Worm (Caenorhabditis elegans) whole organism, young adult: ENCODE data around the gene cutl-18.

Experiments
- B0035.1 ChIP-seq: sonication (generic microtip); optimal IDR thresholded peaks from 2 replicates; lab custom pipeline; 2016; ENCODE audit warnings: missing genetic modification characterization, mild to moderate bottlenecking, missing compliant biosample characterization, missing genotype, missing genetic modification reagents
- C06A6.2 ChIP-seq: fragments of 200-800 bp; sonication (Bioruptor generic); conservative IDR thresholded peaks from 2 replicates; pipeline ENCODE4 v1.3.6; 2022; ENCODE audit warnings: missing genetic modification characterization, missing compliant biosample characterization
- D2030.7 ChIP-seq: fragments of 200-800 bp; sonication (Bioruptor generic); IDR thresholded peaks from 2 replicates; pipeline ENCODE4 v1.3.6; 2022; ENCODE audit warnings: missing genetic modification reagents, missing genetic modification characterization, missing compliant biosample characterization
- F37B4.10 ChIP-seq: fragments of 200-800 bp; sonication (Bioruptor generic); IDR thresholded peaks from 2 replicates; pipeline ENCODE4 v1.3.6; 2022; ENCODE audit warnings: missing genetic modification characterization, missing compliant biosample characterization
- Y56A3A.18 ChIP-seq: fragments of 200-800 bp; sonication (Bioruptor generic); IDR thresholded peaks from 2 replicates; pipeline ENCODE4 v1.3.6; 2022; ENCODE audit warnings: missing genetic modification reagents, missing genetic modification characterization, missing compliant biosample characterization
- Y67H2A.10 ChIP-seq: fragments of 200-800 bp; sonication (Bioruptor generic); conservative IDR thresholded peaks from 2 replicates; pipeline ENCODE4 v1.3.6; 2022; ENCODE audit warnings: missing genetic modification reagents, missing genetic modification characterization, missing compliant biosample characterization
- Y79H2A.3 ChIP-seq: fragments of 200-800 bp; sonication (Bioruptor generic); conservative IDR thresholded peaks from 2 replicates; pipeline ENCODE4 v1.3.6; 2022; ENCODE audit warnings: missing genetic modification reagents, missing genetic modification characterization, missing compliant biosample characterization
- aptf-2 ChIP-seq: fragments of 200-800 bp; sonication (Bioruptor generic); conservative IDR thresholded peaks from 2 replicates; pipeline ENCODE4 v1.3.6; 2022; ENCODE audit warnings: missing genetic modification reagents, missing genetic modification characterization, missing compliant biosample characterization
- athp-1 ChIP-seq: sonication (generic microtip); optimal IDR thresholded peaks from 2 replicates; lab custom pipeline; 2017; ENCODE audit warnings: mild to moderate bottlenecking, missing genetic modification characterization, missing compliant biosample characterization
- ceh-100 ChIP-seq: fragments of 200-800 bp; sonication (Bioruptor generic); IDR thresholded peaks from 2 replicates; pipeline ENCODE4 v1.3.6; 2022; ENCODE audit warnings: missing genetic modification reagents, missing genetic modification characterization, missing compliant biosample characterization
- ceh-58 ChIP-seq: fragments of 200-800 bp; sonication (Bioruptor generic); IDR thresholded peaks from 2 replicates; pipeline ENCODE4 v1.3.6; 2022; ENCODE audit warnings: missing genetic modification characterization, missing compliant biosample characterization
- ceh-91 ChIP-seq: fragments of 200-800 bp; sonication (Bioruptor generic); IDR thresholded peaks from 2 replicates; pipeline ENCODE4 v1.3.6; 2022; ENCODE audit warnings: missing genetic modification reagents, missing genetic modification characterization, missing compliant biosample characterization
- die-1 ChIP-seq: sonication (generic microtip); optimal IDR thresholded peaks from 2 replicates; lab custom pipeline; 2016; ENCODE audit warnings: missing genotype, mild to moderate bottlenecking, missing genetic modification characterization, missing compliant biosample characterization
- dox-1 ChIP-seq: fragments of 200-800 bp; sonication (Bioruptor generic); IDR thresholded peaks from 2 replicates; pipeline ENCODE4 v1.3.6; 2022; ENCODE audit warnings: missing genetic modification reagents, missing genetic modification characterization, missing compliant biosample characterization
- dpff-1 ChIP-seq: sonication (generic microtip); optimal IDR thresholded peaks from 2 replicates; lab custom pipeline; 2017; ENCODE audit warnings: mild to moderate bottlenecking, missing genetic modification characterization, missing compliant biosample characterization
- dpl-1 ChIP-seq: fragments of 150-350 bp; optimal IDR thresholded peaks from 2 replicates; lab custom pipeline; 2014; ENCODE audit warnings: missing biosample characterization, missing genetic modification reagents, missing genetic modification characterization
- egrh-3 ChIP-seq: fragments of 200-800 bp; sonication (Bioruptor generic); IDR thresholded peaks from 2 replicates; pipeline ENCODE4 v1.3.6; 2022; ENCODE audit warnings: missing genetic modification reagents, missing genetic modification characterization, missing compliant biosample characterization
- ets-4 ChIP-seq: fragments of 200-800 bp; sonication (Bioruptor generic); optimal IDR thresholded peaks from 2 replicates; lab custom pipeline; 2018; ENCODE audit warnings: mild to moderate bottlenecking, missing genetic modification characterization, missing compliant biosample characterization
- hmg-1.2 ChIP-seq: fragments of 200-800 bp; sonication (Bioruptor generic); IDR thresholded peaks from 2 replicates; pipeline ENCODE4 v1.3.6; 2022; ENCODE audit warnings: missing genetic modification reagents, missing genetic modification characterization, missing compliant biosample characterization
- hsf-1 ChIP-seq: fragments of 200-800 bp; sonication (Bioruptor generic); IDR thresholded peaks from 2 replicates; pipeline ENCODE4 v1.3.6; 2022; ENCODE audit warnings: missing genetic modification reagents, missing genetic modification characterization, missing compliant biosample characterization
- lag-1 ChIP-seq: fragments of 200-800 bp; sonication (Bioruptor generic); IDR thresholded peaks from 2 replicates; pipeline ENCODE4 v1.3.6; 2022; ENCODE audit warnings: missing genetic modification reagents, missing genetic modification characterization, missing compliant biosample characterization
- lin-26 ChIP-seq: fragments of 200-800 bp; sonication (Bioruptor generic); IDR thresholded peaks from 2 replicates; pipeline ENCODE4 v1.3.6; 2022; ENCODE audit warnings: missing genetic modification reagents, missing genetic modification characterization, missing compliant biosample characterization
- madf-10 ChIP-seq: sonication (generic microtip); optimal IDR thresholded peaks from 2 replicates; lab custom pipeline; 2016; ENCODE audit warnings: mild to moderate bottlenecking, missing genetic modification characterization, missing compliant biosample characterization
- madf-3 ChIP-seq: fragments of 200-800 bp; sonication (Bioruptor generic); IDR thresholded peaks from 2 replicates; pipeline ENCODE4 v1.3.6; 2022; ENCODE audit warnings: missing genetic modification reagents, missing genetic modification characterization, missing compliant biosample characterization
- madf-6 ChIP-seq: fragments of 200-800 bp; sonication (Bioruptor generic); IDR thresholded peaks from 2 replicates; pipeline ENCODE4 v1.3.6; 2022; ENCODE audit warnings: missing genetic modification reagents, missing genetic modification characterization, missing compliant biosample characterization
- mcd-1 ChIP-seq: fragments of 200-800 bp; sonication (Bioruptor generic); IDR thresholded peaks from 2 replicates; pipeline ENCODE4 v1.3.6; 2022; ENCODE audit warnings: missing genetic modification reagents, missing genetic modification characterization, missing compliant biosample characterization
- mes-4 ChIP-seq: sonication (generic microtip); optimal IDR thresholded peaks from 2 replicates; lab custom pipeline; 2016; ENCODE audit warnings: missing genotype, missing genetic modification characterization, missing compliant biosample characterization
- mxl-1 ChIP-seq: sonication (generic microtip); optimal IDR thresholded peaks from 2 replicates; lab custom pipeline; 2016; ENCODE audit warnings: missing genetic modification characterization, missing compliant biosample characterization
- nhr-120 ChIP-seq: fragments of 200-800 bp; sonication (Bioruptor generic); IDR thresholded peaks from 2 replicates; pipeline ENCODE4 v1.3.6; 2022; ENCODE audit warnings: missing genetic modification characterization, missing compliant biosample characterization
- pbrm-1 ChIP-seq: fragments of 200-800 bp; sonication (Bioruptor generic); IDR thresholded peaks from 2 replicates; pipeline ENCODE4 v1.3.6; 2022; ENCODE audit warnings: missing genetic modification reagents, missing genetic modification characterization, missing compliant biosample characterization
- pha-4 ChIP-seq: fragments of 150-350 bp; sonication (generic microtip); optimal IDR thresholded peaks from 2 replicates; lab custom pipeline; 2014; ENCODE audit warnings: missing biosample characterization, missing genetic modification reagents, missing genetic modification characterization
- rcor-1 ChIP-seq: fragments of 200-800 bp; sonication (Bioruptor generic); IDR thresholded peaks from 2 replicates; pipeline ENCODE4 v1.3.6; 2022; ENCODE audit warnings: missing genetic modification reagents, missing genetic modification characterization, missing compliant biosample characterization
- rpc-1 ChIP-seq, 2 experiments: fragments of 150-350 bp in 1 of 2; sonication (generic microtip) in 1 of 2; optimal IDR thresholded peaks; 2 replicates each; lab custom pipeline; 2014 to 2018; ENCODE audit warnings: missing biosample characterization in 1 of 2, missing genetic modification characterization in 1 of 2, missing genetic modification reagents in 1 of 2, missing genotype in 1 of 2
- sea-2 ChIP-seq: fragments of 200-800 bp; sonication (Bioruptor generic); IDR thresholded peaks from 2 replicates; pipeline ENCODE4 v1.3.6; 2022; ENCODE audit warnings: missing genetic modification characterization, missing compliant biosample characterization
- ztf-22 ChIP-seq: fragments of 200-800 bp; sonication (Bioruptor generic); optimal IDR thresholded peaks from 2 replicates; lab custom pipeline; 2018; ENCODE audit warnings: mild to moderate bottlenecking, missing genetic modification characterization, moderate library complexity, missing compliant biosample characterization
- ztf-25 ChIP-seq: fragments of 200-800 bp; sonication (Bioruptor generic); IDR thresholded peaks from 2 replicates; pipeline ENCODE4 v1.3.6; 2022; ENCODE audit warnings: missing genetic modification reagents, missing genetic modification characterization, missing compliant biosample characterization
- ztf-26 ChIP-seq: sonication (generic microtip); optimal IDR thresholded peaks from 2 replicates; lab custom pipeline; 2017; ENCODE audit warnings: missing genetic modification characterization, missing compliant biosample characterization
- ztf-28 ChIP-seq: fragments of 200-800 bp; sonication (Bioruptor generic); IDR thresholded peaks from 2 replicates; pipeline ENCODE4 v1.3.6; 2022; ENCODE audit warnings: missing genetic modification reagents, missing genetic modification characterization, missing compliant biosample characterization

Gene cutl-18

ce11 chrV:11334193-11334592 is 17.5 kb upstream of the cutl-18 start, which contains the start of gene T02E9.6:
TSS of gene T02E9.6 (minus strand) at chrV:11334293.
- no peak for TF ChIP-seq hsf-1 (GFP tag; lab: Robert Waterston, UW)
- no peak for TF ChIP-seq madf-3 (GFP tag; lab: Robert Waterston, UW)
- TF ChIP-seq lin-26 (GFP tag; lab: Robert Waterston, UW), result no peak
- no peak for TF ChIP-seq sea-2 (GFP tag; lab: Robert Waterston, UW)
- TF ChIP-seq lag-1, result no peak
- TF ChIP-seq ets-4 (GFP tag; lab: Kevin White, UChicago), result no peak
- TF ChIP-seq dox-1 (GFP tag; lab: Robert Waterston, UW), result no peak
- TF ChIP-seq ztf-22 (GFP tag; lab: Kevin White, UChicago), result no peak
- TF ChIP-seq ztf-28 (GFP tag; lab: Robert Waterston, UW), result no peak
- no peak for TF ChIP-seq rpc-1 (optimal IDR thresholded peaks at IDR 0.05; lab: Kevin White, UChicago)
- no peak for TF ChIP-seq rpc-1 (tag; optimal IDR thresholded peaks at IDR 0.05; lab: Kevin White, UChicago)
- no peak for TF ChIP-seq mxl-1 (tag; lab: Kevin White, UChicago)
- TF ChIP-seq athp-1, result no peak
- TF ChIP-seq dpff-1 (tag; lab: Kevin White, UChicago), result no peak
- TF ChIP-seq pha-4 (tag; lab: Kevin White, UChicago), result no peak
- TF ChIP-seq B0035.1, result no peak
- TF ChIP-seq ceh-58, result no peak
- TF ChIP-seq ztf-26, result no peak
- no peak for TF ChIP-seq madf-10

DNA sequence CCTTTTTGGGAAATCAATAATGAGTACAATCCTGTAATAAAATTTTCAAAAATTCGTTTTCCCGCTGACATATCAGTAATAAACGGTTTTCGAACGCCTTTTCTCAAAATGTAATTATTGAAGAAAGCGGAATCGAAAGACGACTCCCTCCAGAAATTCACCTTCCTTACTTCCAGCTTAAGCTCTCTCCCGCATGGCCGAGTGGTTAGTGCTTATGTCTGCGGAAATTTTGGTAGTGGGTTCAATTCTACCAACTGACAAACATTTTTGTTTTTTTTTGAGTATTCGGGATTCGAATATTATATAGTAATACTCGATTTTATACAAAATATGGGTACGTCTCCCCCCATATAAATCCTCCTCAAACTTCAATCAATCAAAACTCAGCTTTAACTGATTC is 15.1 kb upstream of the cutl-18 start:
- peak; percentile 52; the same call in 1 of the 2 replicates for TF ChIP-seq madf-6 (GFP tag; lab: Robert Waterston, UW)
- TF ChIP-seq D2030.7 (GFP tag; lab: Robert Waterston, UW), result peak; percentile 51
- TF ChIP-seq ztf-25 (GFP tag; lab: Robert Waterston, UW), result peak; percentile 81
- peak; percentile 83 for TF ChIP-seq lin-26 (GFP tag; lab: Robert Waterston, UW)
- TF ChIP-seq nhr-120 (GFP tag; lab: Robert Waterston, UW), result peak; percentile 35; the same call in 1 of the 2 replicates
- TF ChIP-seq mcd-1 (GFP tag; lab: Robert Waterston, UW), result peak; percentile 46; the same call in 1 of the 2 replicates
- TF ChIP-seq dox-1 (GFP tag; lab: Robert Waterston, UW), result peak; percentile 61
- 0 out of 2 replicates have a peak, but pooled peaks have one; percentile 56 for TF ChIP-seq Y56A3A.18
- peak; percentile 40; the same call in 1 of the 2 replicates for TF ChIP-seq rcor-1 (GFP tag; lab: Robert Waterston, UW)
- TF ChIP-seq pbrm-1, result 0 out of 2 replicates have a peak, but pooled peaks have one; percentile 37
- TF ChIP-seq egrh-3 (GFP tag; lab: Robert Waterston, UW), result peak; percentile 31; the same call in 1 of the 2 replicates
- peak; percentile 60 for TF ChIP-seq hmg-1.2 (GFP tag; lab: Robert Waterston, UW)

DNA sequence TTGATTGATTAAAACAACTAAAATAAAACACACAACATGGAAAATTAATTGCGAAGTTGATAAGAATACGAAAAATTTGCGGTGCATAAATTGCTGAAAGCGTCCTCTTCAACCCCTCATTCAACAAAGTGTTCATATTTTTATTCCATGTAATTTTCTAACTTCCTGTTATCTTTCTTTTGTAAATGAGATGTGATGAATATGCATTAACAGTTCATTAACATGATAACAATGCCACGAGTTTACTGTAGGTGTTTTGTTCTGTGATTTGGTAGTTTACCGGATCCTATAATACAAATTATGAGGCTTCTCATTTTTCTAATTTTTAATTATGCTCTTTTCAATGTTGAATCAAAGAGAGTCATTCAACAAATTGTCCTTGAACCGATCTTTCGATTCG is 12.4 kb upstream of the cutl-18 start, which contains the start of gene F47G9.6:
F47G9.6 (plus strand) TSS at position 301 of the 400 bp plus-strand sequence.
- TF ChIP-seq mes-4 (tag; lab: Kevin White, UChicago) (no peak), F37B4.10 (no peak), dpl-1 (GFP tag; lab: Kevin White, UChicago) (no peak), die-1 (tag; lab: Kevin White, UChicago) (no peak), aptf-2 (GFP tag; lab: Robert Waterston, UW) (no peak), Y56A3A.18 (no peak), C06A6.2 (GFP tag; lab: Robert Waterston, UW) (no peak)

DNA sequence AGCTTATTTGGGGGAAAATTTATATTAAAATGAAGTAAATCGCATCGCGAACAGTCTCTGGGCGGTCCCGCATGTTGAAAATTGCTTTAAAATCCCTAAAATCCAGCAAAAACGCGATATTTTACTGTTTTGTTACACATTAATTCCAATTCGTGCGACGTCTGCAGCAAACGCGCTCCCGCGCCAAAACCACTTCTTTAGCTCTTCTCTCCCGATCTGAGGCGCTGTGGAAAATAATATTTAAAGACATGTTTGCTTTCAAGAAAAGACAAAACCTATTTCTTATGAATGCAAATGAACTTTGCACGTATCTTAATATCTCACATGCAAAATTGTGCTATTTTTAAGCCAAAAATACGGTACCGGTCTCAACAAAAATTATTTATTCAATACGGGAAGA is 11.9 kb upstream of the cutl-18 start:
- TF ChIP-seq ztf-28 (GFP tag; lab: Robert Waterston, UW), result peak; percentile 73; the same call in 1 of the 2 replicates
- TF ChIP-seq ceh-100 (GFP tag; lab: Robert Waterston, UW), result peak; percentile 92
- peak; percentile 54 for TF ChIP-seq ceh-91 (GFP tag; lab: Robert Waterston, UW)
- TF ChIP-seq Y79H2A.3, result 0 out of 2 replicates have a peak, but pooled peaks have one; percentile 56
- peak; percentile 31; the same call in 1 of the 2 replicates for TF ChIP-seq pbrm-1
- peak; percentile 49; the same call in 1 of the 2 replicates for TF ChIP-seq egrh-3 (GFP tag; lab: Robert Waterston, UW)
- 0 out of 2 replicates have a peak, but pooled peaks have one; percentile 37 for TF ChIP-seq D2030.7 (GFP tag; lab: Robert Waterston, UW)
- TF ChIP-seq dox-1 (GFP tag; lab: Robert Waterston, UW), result peak; percentile 53; the same call in 1 of the 2 replicates
- TF ChIP-seq mcd-1 (GFP tag; lab: Robert Waterston, UW), result peak; percentile 78
- 0 out of 2 replicates have a peak, but pooled peaks have one; percentile 13 for TF ChIP-seq Y67H2A.10 (GFP tag; lab: Robert Waterston, UW)
- peak; percentile 22; the same call in 1 of the 2 replicates for TF ChIP-seq hmg-1.2 (GFP tag; lab: Robert Waterston, UW)
